Fruit fly (Drosophila melanogaster) whole organism, embryonic: ENCODE data around the gene CG12998.

Source experiments
- Aef1 ChIP-seq: fragments of 200-800 bp; sonication (Bioruptor generic); IDR thresholded peaks from 3 replicates; pipeline ENCODE4 v1.3.6; 2022; ENCODE audit warnings: missing biosample characterization, missing genetic modification characterization
- Atf-2 ChIP-seq: fragments of 200-800 bp; sonication (Bioruptor generic); optimal IDR thresholded peaks from 2 replicates; lab custom pipeline; 2016; ENCODE audit warnings: missing biosample characterization, missing genetic modification characterization
- Atf6 ChIP-seq: fragments of 200-800 bp; sonication (Bioruptor generic); IDR thresholded peaks from 2 replicates; pipeline ENCODE4 v1.3.6; 2022; ENCODE audit warnings: missing biosample characterization, missing genetic modification characterization
- Bgb ChIP-seq: fragments of 200-800 bp; sonication (Bioruptor generic); IDR thresholded peaks from 2 replicates; pipeline ENCODE4 v1.3.6; 2022; ENCODE audit warnings: missing biosample characterization, missing genetic modification characterization; ENCODE audit not compliant: partially characterized antibody
- CG10267 ChIP-seq: fragments of 200-800 bp; sonication (Bioruptor generic); optimal IDR thresholded peaks from 2 replicates; lab custom pipeline; 2018; ENCODE audit warnings: missing biosample characterization, mild to moderate bottlenecking, missing genetic modification characterization, moderate library complexity
- CG11085 ChIP-seq: fragments of 200-800 bp; sonication (Bioruptor generic); IDR thresholded peaks from 2 replicates; pipeline ENCODE4 v1.3.6; 2022; ENCODE audit warnings: missing biosample characterization, missing genetic modification characterization
- CG12104 ChIP-seq: fragments of 200-800 bp; sonication (Bioruptor generic); optimal IDR thresholded peaks from 3 replicates; lab custom pipeline; 2016; ENCODE audit warnings: missing biosample characterization, missing genetic modification characterization
- CG14441 ChIP-seq: fragments of 200-800 bp; sonication (Bioruptor generic); IDR thresholded peaks from 2 replicates; pipeline ENCODE4 v1.3.6; 2022; ENCODE audit warnings: missing biosample characterization, missing genetic modification characterization
- CG14965 ChIP-seq: fragments of 200-800 bp; sonication (Bioruptor generic); optimal IDR thresholded peaks from 2 replicates; lab custom pipeline; 2016; ENCODE audit warnings: missing biosample characterization, missing genetic modification characterization, borderline replicate concordance
- CG1529 ChIP-seq: fragments of 200-800 bp; sonication (Bioruptor generic); optimal IDR thresholded peaks from 3 replicates; lab custom pipeline; 2018; ENCODE audit warnings: missing biosample characterization, missing genetic modification characterization
- CG2129 ChIP-seq: fragments of 200-800 bp; sonication (Bioruptor generic); IDR thresholded peaks from 2 replicates; pipeline ENCODE4 v1.3.6; 2022; ENCODE audit warnings: missing biosample characterization, missing genetic modification characterization; ENCODE audit not compliant: partially characterized antibody
- CG2199 ChIP-seq: fragments of 200-800 bp; sonication (Bioruptor generic); IDR thresholded peaks from 3 replicates; pipeline ENCODE4 v1.3.6; 2022; ENCODE audit warnings: missing biosample characterization, missing genetic modification characterization
- CG3995 ChIP-seq: fragments of 200-800 bp; sonication (Bioruptor generic); optimal IDR thresholded peaks from 3 replicates; lab custom pipeline; 2016; ENCODE audit warnings: missing biosample characterization, missing genetic modification characterization
- CG4328 ChIP-seq: fragments of 200-800 bp; sonication (Bioruptor generic); optimal IDR thresholded peaks from 3 replicates; lab custom pipeline; 2017; ENCODE audit warnings: missing biosample characterization, missing genetic modification reagents, missing genetic modification characterization
- CG4360 ChIP-seq: fragments of 200-800 bp; sonication (Bioruptor generic); IDR thresholded peaks from 2 replicates; pipeline ENCODE4 v1.3.6; 2022; ENCODE audit warnings: missing biosample characterization, missing genetic modification characterization
- CG4820 ChIP-seq: fragments of 200-800 bp; sonication (Bioruptor generic); optimal IDR thresholded peaks from 3 replicates; lab custom pipeline; 2016; ENCODE audit warnings: missing biosample characterization, missing genetic modification characterization
- CG7786 ChIP-seq: fragments of 200-800 bp; sonication (Bioruptor generic); optimal IDR thresholded peaks from 2 replicates; lab custom pipeline; 2016; ENCODE audit warnings: missing biosample characterization, missing genetic modification characterization
- CG7928 ChIP-seq: fragments of 200-800 bp; sonication (Bioruptor generic); optimal IDR thresholded peaks from 2 replicates; lab custom pipeline; 2017; ENCODE audit warnings: missing biosample characterization, mild to moderate bottlenecking, missing genetic modification characterization
- Dfd ChIP-seq, 2 experiments: fragments of >200 bp; optimal IDR thresholded peaks; 2 replicates each; lab custom pipeline; 2017; ENCODE audit warnings: missing biosample characterization in 2 of 2, missing genetic modification characterization in 2 of 2
- Dip3 ChIP-seq: fragments of 200-800 bp; sonication (Bioruptor generic); optimal IDR thresholded peaks from 3 replicates; lab custom pipeline; 2016; ENCODE audit warnings: missing biosample characterization, missing genetic modification characterization
- Hmx ChIP-seq: fragments of 200-800 bp; sonication (Bioruptor generic); optimal IDR thresholded peaks from 2 replicates; lab custom pipeline; 2016; ENCODE audit warnings: missing biosample characterization, missing genetic modification characterization
- Meics ChIP-seq: fragments of 200-800 bp; sonication (Bioruptor generic); optimal IDR thresholded peaks from 2 replicates; lab custom pipeline; 2017; ENCODE audit warnings: missing biosample characterization, mild to moderate bottlenecking, missing genetic modification characterization
- NC2α ChIP-seq: fragments of 200-800 bp; sonication (Bioruptor generic); optimal IDR thresholded peaks from 2 replicates; lab custom pipeline; 2016; ENCODE audit warnings: missing biosample characterization, missing genetic modification characterization
- Poxn ChIP-seq: fragments of 200-800 bp; sonication (Bioruptor generic); IDR thresholded peaks from 2 replicates; pipeline ENCODE4 v1.3.6; 2022; ENCODE audit warnings: missing biosample characterization, missing genetic modification characterization
- Ravus ChIP-seq: fragments of 200-800 bp; sonication (Bioruptor generic); IDR thresholded peaks from 2 replicates; pipeline ENCODE4 v1.3.6; 2022; ENCODE audit warnings: missing biosample characterization, missing genetic modification characterization
- Rfx ChIP-seq: fragments of 200-800 bp; sonication (Bioruptor generic); IDR thresholded peaks from 2 replicates; pipeline ENCODE4 v1.3.6; 2022; ENCODE audit warnings: missing biosample characterization, missing genetic modification characterization
- Sin3A ChIP-seq: fragments of >200 bp; optimal IDR thresholded peaks from 2 replicates; lab custom pipeline; 2018
- Sox102F ChIP-seq: fragments of 200-800 bp; sonication (Bioruptor generic); optimal IDR thresholded peaks from 2 replicates; lab custom pipeline; 2018; ENCODE audit warnings: missing biosample characterization, mild to moderate bottlenecking, missing genetic modification characterization, moderate library complexity
- Usf ChIP-seq: fragments of 200-800 bp; sonication (Bioruptor generic); optimal IDR thresholded peaks from 2 replicates; lab custom pipeline; 2017; ENCODE audit warnings: missing genotype, missing biosample characterization, missing genetic modification characterization
- abd-A ChIP-seq: fragments of 200-800 bp; sonication (Bioruptor generic); optimal IDR thresholded peaks from 3 replicates; lab custom pipeline; 2019; ENCODE audit warnings: missing biosample characterization, mild to moderate bottlenecking, missing genetic modification characterization, moderate library complexity
- bsh ChIP-seq, 2 experiments: fragments of 200-800 bp; sonication (Bioruptor generic); optimal IDR thresholded peaks; 2 replicates each; lab custom pipeline; 2017 to 2018; ENCODE audit warnings: mild to moderate bottlenecking in 2 of 2, missing biosample characterization in 2 of 2, missing genetic modification characterization in 2 of 2, moderate library complexity in 1 of 2
- cad ChIP-seq: fragments of >200 bp; optimal IDR thresholded peaks from 2 replicates; lab custom pipeline; 2017; ENCODE audit warnings: missing biosample characterization, missing genetic modification characterization
- cato ChIP-seq: fragments of 200-800 bp; sonication (Bioruptor generic); optimal IDR thresholded peaks from 2 replicates; lab custom pipeline; 2016; ENCODE audit warnings: missing biosample characterization, missing genetic modification characterization, borderline replicate concordance
- fd64A ChIP-seq: fragments of 200-800 bp; sonication (Bioruptor generic); optimal IDR thresholded peaks from 3 replicates; lab custom pipeline; 2018; ENCODE audit warnings: missing biosample characterization, mild to moderate bottlenecking, missing genetic modification characterization
- fd96Cb ChIP-seq: fragments of 200-800 bp; sonication (Bioruptor generic); optimal IDR thresholded peaks from 2 replicates; lab custom pipeline; 2018; ENCODE audit warnings: missing biosample characterization, mild to moderate bottlenecking, missing genetic modification characterization, moderate library complexity
- fru ChIP-seq: fragments of >200 bp; optimal IDR thresholded peaks from 2 replicates; lab custom pipeline; 2017
- hb ChIP-seq: fragments of 200-800 bp; sonication (Bioruptor generic); IDR thresholded peaks from 3 replicates; pipeline ENCODE4 v1.3.6; 2022; ENCODE audit warnings: missing biosample characterization, missing genetic modification characterization; ENCODE audit not compliant: partially characterized antibody
- insv ChIP-seq, 2 experiments: fragments of 200-800 bp; sonication (Bioruptor generic); optimal IDR thresholded peaks; 3 replicates each; lab custom pipeline; 2016 to 2018; ENCODE audit warnings: missing biosample characterization in 2 of 2, missing genetic modification characterization in 2 of 2
- ken ChIP-seq: fragments of 200-800 bp; sonication (Bioruptor generic); IDR thresholded peaks from 3 replicates; pipeline ENCODE4 v1.3.6; 2022; ENCODE audit warnings: missing biosample characterization, missing genetic modification characterization
- lola ChIP-seq, 3 experiments: fragments of >200 bp in 2 of 3; fragments of 200-800 bp in 1 of 3; sonication (Bioruptor generic) in 1 of 3; optimal IDR thresholded peaks; 2 replicates each; lab custom pipeline; 2017 to 2019; ENCODE audit warnings: missing biosample characterization in 3 of 3, missing genetic modification characterization in 3 of 3, mild to moderate bottlenecking in 1 of 3, moderate library complexity in 1 of 3
- phol ChIP-seq: fragments of 200-800 bp; sonication (Bioruptor generic); optimal IDR thresholded peaks from 3 replicates; lab custom pipeline; 2018; ENCODE audit warnings: missing biosample characterization, mild to moderate bottlenecking, missing genetic modification characterization, moderate library complexity
- prd ChIP-seq, 3 experiments: fragments of >200 bp in 2 of 3; fragments of 200-800 bp in 1 of 3; sonication (Bioruptor generic) in 1 of 3; optimal IDR thresholded peaks in 2 of 3; IDR thresholded peaks in 1 of 3; 2 replicates in 2 of 3; 3 replicates in 1 of 3; pipeline versions ENCODE4 v1.3.6 to Lab custom; 2017 to 2022; ENCODE audit warnings: missing biosample characterization in 1 of 3, missing genetic modification characterization in 1 of 3
- sim ChIP-seq: fragments of 200-800 bp; sonication (Bioruptor generic); IDR thresholded peaks from 2 replicates; pipeline ENCODE4 v1.3.6; 2022; ENCODE audit warnings: missing biosample characterization, missing genetic modification characterization
- sug ChIP-seq: fragments of 200-800 bp; optimal IDR thresholded peaks from 2 replicates; lab custom pipeline; 2019; ENCODE audit warnings: missing biosample characterization, mild to moderate bottlenecking, missing genetic modification characterization, moderate library complexity
- tap ChIP-seq: fragments of 200-800 bp; optimal IDR thresholded peaks from 3 replicates; lab custom pipeline; 2019; ENCODE audit warnings: missing biosample characterization, mild to moderate bottlenecking, missing genetic modification characterization, moderate library complexity
- wor ChIP-seq: fragments of 200-800 bp; sonication (Bioruptor generic); IDR thresholded peaks from 2 replicates; pipeline ENCODE4 v1.3.6; 2022; ENCODE audit warnings: missing biosample characterization, missing genetic modification characterization

The CG12998 gene

dm6 chrX:17244854-17245253 is 26.4 kb downstream of the CG12998 start, which contains the start of gene CG8915 (continued):
- TF ChIP-seq CG2129 (GFP tag; lab: Robert Waterston, UW) (no peak), cato (no peak), Hmx (GFP tag; lab: Kevin White, UChicago) (no peak), Bgb (GFP tag; lab: Robert Waterston, UW) (peak; percentile 62), CG4820 (GFP tag; lab: Kevin White, UChicago) (no peak), Atf-2 (no peak), Usf (no peak), lola (GFP tag; optimal IDR thresholded peaks at IDR 0.05; lab: Kevin White, UChicago) (no peak), NC2α (no peak), sug (tag; lab: Kevin White, UChicago) (no peak), Aef1 (GFP tag; lab: Robert Waterston, UW) (no peak), CG7928 (GFP tag; lab: Kevin White, UChicago) (no peak), CG14965 (no peak), CG12104 (GFP tag; lab: Kevin White, UChicago) (no peak), CG3995 (no peak), fd64A (GFP tag; lab: Kevin White, UChicago) (no peak), insv (GFP tag; optimal IDR thresholded peaks at IDR 0.05; lab: Kevin White, UChicago) (no peak), Sin3A (no peak), Meics (no peak), sim (GFP tag; lab: Robert Waterston, UW) (no peak), fru (no peak), phol (tag; lab: Kevin White, UChicago) (peak; percentile 18), bsh (GFP tag; optimal IDR thresholded peaks at IDR 0.05; lab: Kevin White, UChicago) (no peak), Dfd (GFP tag; optimal IDR thresholded peaks at IDR 0.05; lab: Kevin White, UChicago) (no peak), CG7786 (GFP tag; lab: Kevin White, UChicago) (no peak), wor (GFP tag; lab: Robert Waterston, UW) (no peak), cad (GFP tag; lab: Kevin White, UChicago) (no peak), tap (no peak), CG1529 (GFP tag; lab: Kevin White, UChicago) (no peak), CG2199 (GFP tag; lab: Robert Waterston, UW) (no peak), abd-A (tag; lab: Kevin White, UChicago) (no peak), Atf6 (no peak), Ravus (GFP tag; lab: Robert Waterston, UW) (no peak), CG14441 (GFP tag; lab: Robert Waterston, UW) (no peak), prd (optimal IDR thresholded peaks at IDR 0.05; lab: Kevin White, UChicago) (no peak), prd (GFP tag; IDR thresholded peaks at IDR 0.05; lab: Robert Waterston, UW) (no peak), CG4328 (no peak), CG4360 (GFP tag; lab: Robert Waterston, UW) (no peak), Dip3 (GFP tag; lab: Kevin White, UChicago) (no peak), fd96Cb (tag; lab: Kevin White, UChicago) (no peak), CG11085 (GFP tag; lab: Robert Waterston, UW) (no peak), ken (no peak), Sox102F (GFP tag; lab: Kevin White, UChicago) (no peak), Rfx (GFP tag; lab: Robert Waterston, UW) (no peak), CG10267 (tag; lab: Kevin White, UChicago) (peak; percentile 20), hb (GFP tag; lab: Robert Waterston, UW) (no peak; the same call in 2 of the 3 replicates), Poxn (GFP tag; lab: Robert Waterston, UW) (no peak)
